Worm (Caenorhabditis elegans) whole organism, L3 larva: ENCODE results near the gene rpl-22.

Experiments
- R02D3.7 ChIP-seq: fragments of 150-350 bp; optimal IDR thresholded peaks from 2 replicates; lab custom pipeline; 2014; ENCODE audit warnings: missing biosample characterization, missing genetic modification characterization
- ZK546.5 ChIP-seq: sonication (generic microtip); optimal IDR thresholded peaks from 2 replicates; lab custom pipeline; 2017; ENCODE audit warnings: missing biosample characterization, missing genetic modification characterization
- aly-2 ChIP-seq: fragments of 150-350 bp; optimal IDR thresholded peaks from 2 replicates; lab custom pipeline; 2014; ENCODE audit warnings: missing biosample characterization, missing genetic modification characterization
- ama-1 ChIP-seq: fragments of 150-350 bp; optimal IDR thresholded peaks from 2 replicates; lab custom pipeline; 2018
- ceh-16 ChIP-seq: sonication (generic microtip); optimal IDR thresholded peaks from 2 replicates; lab custom pipeline; 2017; ENCODE audit warnings: missing biosample characterization, missing genetic modification characterization
- ceh-28 ChIP-seq: fragments of 150-350 bp; optimal IDR thresholded peaks from 2 replicates; lab custom pipeline; 2014; ENCODE audit warnings: missing biosample characterization, missing genetic modification reagents, missing genetic modification characterization
- ceh-82 ChIP-seq: fragments of 150-350 bp; optimal IDR thresholded peaks from 2 replicates; lab custom pipeline; 2014; ENCODE audit warnings: missing biosample characterization, missing genetic modification characterization
- ceh-9 ChIP-seq: sonication (generic microtip); optimal IDR thresholded peaks from 2 replicates; lab custom pipeline; 2018; ENCODE audit warnings: missing biosample characterization, missing genetic modification characterization
- daf-12 ChIP-seq: fragments of 150-350 bp; optimal IDR thresholded peaks from 2 replicates; lab custom pipeline; 2014; ENCODE audit warnings: missing biosample characterization, missing genetic modification reagents, missing genetic modification characterization
- egl-27 ChIP-seq: sonication (generic microtip); optimal IDR thresholded peaks from 4 replicates; lab custom pipeline; 2017; ENCODE audit warnings: missing biosample characterization, missing genetic modification reagents, missing genetic modification characterization
- egl-5 ChIP-seq: fragments of 150-350 bp; optimal IDR thresholded peaks from 2 replicates; lab custom pipeline; 2017; ENCODE audit warnings: missing biosample characterization, missing genetic modification reagents, missing genetic modification characterization, inconsistent platforms
- elt-1 ChIP-seq: fragments of 150-350 bp; optimal IDR thresholded peaks from 2 replicates; lab custom pipeline; 2014; ENCODE audit warnings: missing biosample characterization, missing genetic modification characterization
- elt-2 ChIP-seq: sonication (generic microtip); optimal IDR thresholded peaks from 2 replicates; lab custom pipeline; 2016; ENCODE audit warnings: missing genetic modification reagents, mild to moderate bottlenecking, missing genetic modification characterization, missing compliant biosample characterization
- elt-3 ChIP-seq, 3 experiments: fragments of 150-350 bp in 1 of 3; sonication (generic microtip) in 2 of 3; optimal IDR thresholded peaks; 2 replicates in 2 of 3; 4 replicates in 1 of 3; lab custom pipeline; 2014 to 2017; ENCODE audit warnings: missing biosample characterization in 3 of 3, missing genetic modification characterization in 3 of 3
- eor-1 ChIP-seq, 2 experiments: fragments of 150-350 bp; optimal IDR thresholded peaks; 2 replicates each; lab custom pipeline; 2014 to 2018; ENCODE audit warnings: missing biosample characterization in 2 of 2, missing genetic modification characterization in 2 of 2
- fkh-10 ChIP-seq: sonication (generic microtip); optimal IDR thresholded peaks from 2 replicates; lab custom pipeline; 2017; ENCODE audit warnings: missing biosample characterization, missing genetic modification reagents, missing genetic modification characterization
- fkh-2 ChIP-seq: fragments of 150-350 bp; optimal IDR thresholded peaks from 2 replicates; lab custom pipeline; 2014; ENCODE audit warnings: missing biosample characterization, missing genetic modification reagents, missing genetic modification characterization
- fos-1 ChIP-seq: fragments of 150-350 bp; optimal IDR thresholded peaks from 2 replicates; lab custom pipeline; 2014; ENCODE audit warnings: missing biosample characterization, missing genetic modification characterization
- hmg-11 ChIP-seq: sonication (generic microtip); optimal IDR thresholded peaks from 2 replicates; lab custom pipeline; 2016; ENCODE audit warnings: missing genetic modification characterization, missing compliant biosample characterization
- jun-1 ChIP-seq: fragments of 150-350 bp; optimal IDR thresholded peaks from 2 replicates; lab custom pipeline; 2014; ENCODE audit warnings: missing biosample characterization, missing genetic modification reagents, missing genetic modification characterization
- lin-15B ChIP-seq: fragments of 150-350 bp; optimal IDR thresholded peaks from 2 replicates; lab custom pipeline; 2014; ENCODE audit warnings: missing biosample characterization, missing genetic modification characterization
- lin-39 ChIP-seq: fragments of 150-350 bp; optimal IDR thresholded peaks from 2 replicates; lab custom pipeline; 2018; ENCODE audit warnings: missing biosample characterization, missing genetic modification reagents, missing genetic modification characterization
- lsy-12 ChIP-seq: sonication (generic microtip); optimal IDR thresholded peaks from 2 replicates; lab custom pipeline; 2016; ENCODE audit warnings: mild to moderate bottlenecking, missing genetic modification characterization, missing compliant biosample characterization
- mdl-1 ChIP-seq: fragments of 150-350 bp; optimal IDR thresholded peaks from 2 replicates; lab custom pipeline; 2014; ENCODE audit warnings: missing biosample characterization, missing genetic modification characterization
- mml-1 ChIP-seq: fragments of 150-350 bp; sonication (generic microtip); optimal IDR thresholded peaks from 3 replicates; lab custom pipeline; 2014; ENCODE audit warnings: missing biosample characterization, missing genetic modification characterization
- nfya-1 ChIP-seq: sonication (generic microtip); optimal IDR thresholded peaks from 2 replicates; lab custom pipeline; 2017; ENCODE audit warnings: missing genetic modification characterization, mild to moderate bottlenecking, missing compliant biosample characterization, antibody characterized with exemption, moderate library complexity; ENCODE audit not compliant: insufficient read depth
- nhr-11 ChIP-seq: fragments of 150-350 bp; optimal IDR thresholded peaks from 2 replicates; lab custom pipeline; 2014; ENCODE audit warnings: missing biosample characterization, missing genetic modification characterization
- nhr-12 ChIP-seq: fragments of 150-350 bp; optimal IDR thresholded peaks from 2 replicates; lab custom pipeline; 2014; ENCODE audit warnings: missing biosample characterization, missing genetic modification characterization
- nhr-23 ChIP-seq: fragments of 150-350 bp; optimal IDR thresholded peaks from 2 replicates; lab custom pipeline; 2014; ENCODE audit warnings: missing biosample characterization, missing genetic modification reagents, missing genetic modification characterization
- nhr-237 ChIP-seq: fragments of 150-350 bp; optimal IDR thresholded peaks from 2 replicates; lab custom pipeline; 2014; ENCODE audit warnings: missing biosample characterization, missing genetic modification characterization
- nhr-25 ChIP-seq: sonication (generic microtip); optimal IDR thresholded peaks from 2 replicates; lab custom pipeline; 2017; ENCODE audit warnings: missing biosample characterization, missing genetic modification characterization
- nhr-28 ChIP-seq: fragments of 150-350 bp; optimal IDR thresholded peaks from 2 replicates; lab custom pipeline; 2014; ENCODE audit warnings: missing biosample characterization, missing genetic modification characterization
- nhr-43 ChIP-seq: sonication (generic microtip); optimal IDR thresholded peaks from 2 replicates; lab custom pipeline; 2016; ENCODE audit warnings: mild to moderate bottlenecking, missing genetic modification characterization, missing compliant biosample characterization; ENCODE audit not compliant: poor library complexity, severe bottlenecking
- nhr-67 ChIP-seq: fragments of 150-350 bp; optimal IDR thresholded peaks from 2 replicates; lab custom pipeline; 2014; ENCODE audit warnings: missing biosample characterization, missing genetic modification characterization
- nhr-76 ChIP-seq: fragments of 150-350 bp; sonication (generic microtip); optimal IDR thresholded peaks from 5 replicates; lab custom pipeline; 2014; ENCODE audit warnings: missing biosample characterization, missing genetic modification characterization
- nhr-77 ChIP-seq: fragments of 150-350 bp; optimal IDR thresholded peaks from 2 replicates; lab custom pipeline; 2014; ENCODE audit warnings: missing biosample characterization, missing genetic modification characterization
- pha-4 ChIP-seq: fragments of 150-350 bp; optimal IDR thresholded peaks from 2 replicates; lab custom pipeline; 2014; ENCODE audit warnings: missing biosample characterization, missing genetic modification reagents, missing genetic modification characterization
- pqm-1 ChIP-seq: fragments of 150-350 bp; optimal IDR thresholded peaks from 2 replicates; lab custom pipeline; 2017; ENCODE audit warnings: missing biosample characterization, missing genetic modification characterization, inconsistent platforms
- sea-2 ChIP-seq: fragments of 150-350 bp; sonication (generic microtip); optimal IDR thresholded peaks from 4 replicates; lab custom pipeline; 2014; ENCODE audit warnings: missing biosample characterization, missing genetic modification reagents, missing genetic modification characterization
- skn-1 ChIP-seq: fragments of 150-350 bp; optimal IDR thresholded peaks from 2 replicates; lab custom pipeline; 2014; ENCODE audit warnings: missing biosample characterization, missing genetic modification characterization
- snpc-4 ChIP-seq: fragments of 150-350 bp; optimal IDR thresholded peaks from 2 replicates; lab custom pipeline; 2014; ENCODE audit warnings: missing biosample characterization, missing genetic modification characterization
- tbx-2 ChIP-seq: sonication (generic microtip); optimal IDR thresholded peaks from 2 replicates; lab custom pipeline; 2016; ENCODE audit warnings: mild to moderate bottlenecking, missing genetic modification characterization, missing compliant biosample characterization
- unc-62 ChIP-seq: fragments of 150-350 bp; sonication (generic microtip); optimal IDR thresholded peaks from 4 replicates; lab custom pipeline; 2014; ENCODE audit warnings: missing biosample characterization, missing genetic modification reagents, missing genetic modification characterization
- ztf-11 ChIP-seq: fragments of 150-350 bp; optimal IDR thresholded peaks from 2 replicates; lab custom pipeline; 2014; ENCODE audit warnings: missing biosample characterization, missing genetic modification characterization
- ztf-4 ChIP-seq: fragments of 150-350 bp; optimal IDR thresholded peaks from 2 replicates; lab custom pipeline; 2014; ENCODE audit warnings: missing biosample characterization, missing genetic modification characterization

The rpl-22 gene

ce11 chrII:5055129-5055666, at the start of gene rpl-22, which contains the start of gene ify-1:
Gene rpl-22 (plus strand): TSS chrII:5055616.
Gene ify-1 (minus strand): TSS chrII:5055179.
- TF ChIP-seq nhr-25 (tag; lab: Kevin White, UChicago) (peak; percentile 99), nhr-237 (no peak), ZK546.5 (tag; lab: Kevin White, UChicago) (peak; percentile 37), elt-2 (tag; lab: Kevin White, UChicago) (peak; percentile 98), mml-1 (tag; lab: Kevin White, UChicago) (no peak), nhr-12 (tag; lab: Kevin White, UChicago) (no peak), nfya-1 (tag; lab: Kevin White, UChicago) (peak; percentile 99), fos-1 (tag; lab: Kevin White, UChicago) (no peak), lsy-12 (peak; percentile 78), elt-1 (peak; percentile 47), fkh-10 (GFP tag; lab: Kevin White, UChicago) (peak; percentile 53), jun-1 (tag; lab: Kevin White, UChicago) (peak; percentile 77), egl-5 (tag; lab: Kevin White, UChicago) (peak; percentile 94), nhr-77 (tag; lab: Kevin White, UChicago) (peak; percentile 13), ceh-28 (tag; lab: Kevin White, UChicago) (peak; percentile 89), nhr-28 (tag; lab: Kevin White, UChicago) (no peak), nhr-43 (tag; lab: Kevin White, UChicago) (peak; percentile 94), eor-1 (tag; optimal IDR thresholded peaks at IDR 0.05; lab: Kevin White, UChicago) (no peak), sea-2 (GFP tag; lab: Kevin White, UChicago) (no peak), elt-3 (tag; optimal IDR thresholded peaks at IDR 0.05; lab: Kevin White, UChicago) (no peak), lin-39 (peak; percentile 96), R02D3.7 (tag; lab: Kevin White, UChicago) (peak; percentile 84), ama-1 (lab: Kevin White, UChicago) (peak; percentile 90), unc-62 (GFP tag; lab: Kevin White, UChicago) (peak; percentile 58), ztf-4 (tag; lab: Kevin White, UChicago) (peak; percentile 67), pha-4 (tag; lab: Kevin White, UChicago) (peak; percentile 99), ceh-9 (tag; lab: Kevin White, UChicago) (no peak), tbx-2 (tag; lab: Kevin White, UChicago) (peak; percentile 57), nhr-11 (tag; lab: Kevin White, UChicago) (peak; percentile 82), mdl-1 (no peak), ztf-11 (tag; lab: Kevin White, UChicago) (no peak), ceh-16 (tag; lab: Kevin White, UChicago) (no peak), aly-2 (tag; lab: Kevin White, UChicago) (no peak), fkh-2 (tag; lab: Kevin White, UChicago) (no peak), nhr-23 (tag; lab: Kevin White, UChicago) (peak; percentile 98), hmg-11 (peak; percentile 86), lin-15B (peak; percentile 98), skn-1 (peak; percentile 91), snpc-4 (tag; lab: Kevin White, UChicago) (peak; percentile 96), ceh-82 (peak; percentile 48), pqm-1 (peak; percentile 91), nhr-76 (tag; lab: Kevin White, UChicago) (peak; percentile 11), egl-27 (no peak), daf-12 (no peak)

DNA sequence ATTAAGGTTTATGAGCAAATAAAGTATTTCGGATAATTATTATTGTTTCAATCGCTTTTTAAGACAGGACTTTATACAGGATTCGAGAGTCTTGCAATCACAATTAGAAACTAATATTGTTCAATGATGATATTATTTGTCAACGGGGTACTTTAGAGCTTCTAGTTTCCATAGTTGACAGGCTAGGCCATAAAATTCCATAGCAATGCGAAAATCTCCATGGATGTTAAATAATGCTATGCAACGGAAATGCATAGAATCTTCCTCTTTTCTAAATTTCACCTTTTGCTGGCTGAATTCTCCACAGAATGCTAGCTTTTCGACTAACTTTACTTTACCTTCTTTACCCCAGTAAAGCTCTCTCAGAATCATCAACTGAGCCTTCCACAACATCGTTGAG, 47.4 kb upstream of the rpl-22 start, which contains the start of gene F59A6.3:
F59A6.3 (plus strand) TSS at position 301 of the 400 bp plus-strand sequence.
- no peak for TF ChIP-seq ztf-11 (tag; lab: Kevin White, UChicago)
- TF ChIP-seq nhr-11 (tag; lab: Kevin White, UChicago): no peak
- no peak for TF ChIP-seq ama-1 (lab: Kevin White, UChicago)
- no peak for TF ChIP-seq nhr-23 (tag; lab: Kevin White, UChicago)
- no peak for TF ChIP-seq lin-39
- no peak for TF ChIP-seq nhr-67 (tag; lab: Kevin White, UChicago)
- TF ChIP-seq aly-2 (tag; lab: Kevin White, UChicago): no peak
- TF ChIP-seq lsy-12: no peak
- no peak for TF ChIP-seq daf-12
- TF ChIP-seq skn-1: no peak
- no peak for TF ChIP-seq ceh-28 (tag; lab: Kevin White, UChicago)
- TF ChIP-seq, all 47 proteins: peak for 0
